Fruit fly (Drosophila melanogaster) whole organism, embryonic: Measurements from ENCODE around the gene Osi21.

Experiments used
- Adf1 ChIP-seq: fragments of 200-800 bp; sonication (Bioruptor generic); IDR thresholded peaks from 2 replicates; pipeline ENCODE4 v1.3.6; 2022; ENCODE audit warnings: missing biosample characterization, missing genetic modification characterization
- B-H1 ChIP-seq: fragments of 200-800 bp; sonication (Bioruptor generic); IDR thresholded peaks from 3 replicates; pipeline ENCODE4 v1.3.6; 2022; ENCODE audit warnings: missing biosample characterization, missing genetic modification characterization
- BEAF-32 ChIP-seq: fragments of 200-800 bp; sonication (Bioruptor generic); optimal IDR thresholded peaks from 3 replicates; lab custom pipeline; 2017; ENCODE audit warnings: missing biosample characterization, missing genetic modification characterization, mild to moderate bottlenecking, moderate library complexity, missing genetic modification reagents
- CG10147 ChIP-seq: fragments of 200-800 bp; sonication (Bioruptor generic); optimal IDR thresholded peaks from 2 replicates; lab custom pipeline; 2019; ENCODE audit warnings: missing biosample characterization, mild to moderate bottlenecking, missing genetic modification characterization, moderate library complexity
- CG12071 ChIP-seq: fragments of 200-800 bp; sonication (Bioruptor generic); optimal IDR thresholded peaks from 3 replicates; lab custom pipeline; 2018; ENCODE audit warnings: missing biosample characterization, mild to moderate bottlenecking, missing genetic modification characterization
- CG1233 ChIP-seq: fragments of 200-800 bp; sonication (Bioruptor generic); optimal IDR thresholded peaks from 4 replicates; lab custom pipeline; 2018; ENCODE audit warnings: missing biosample characterization, mild to moderate bottlenecking, missing genetic modification characterization
- CG12391 ChIP-seq: fragments of 200-800 bp; sonication (Bioruptor generic); optimal IDR thresholded peaks from 3 replicates; lab custom pipeline; 2018; ENCODE audit warnings: missing biosample characterization, mild to moderate bottlenecking, missing genetic modification characterization, moderate library complexity
- CG13123 ChIP-seq: fragments of 200-800 bp; sonication (Bioruptor generic); optimal IDR thresholded peaks from 2 replicates; lab custom pipeline; 2016; ENCODE audit warnings: missing biosample characterization, missing genetic modification characterization
- CG15269 ChIP-seq: fragments of 200-800 bp; sonication (Bioruptor generic); optimal IDR thresholded peaks from 2 replicates; lab custom pipeline; 2018; ENCODE audit warnings: missing biosample characterization, mild to moderate bottlenecking, missing genetic modification characterization, moderate library complexity
- CG15696 ChIP-seq: fragments of 200-800 bp; sonication (Bioruptor generic); optimal IDR thresholded peaks from 2 replicates; lab custom pipeline; 2019; ENCODE audit warnings: missing biosample characterization, mild to moderate bottlenecking, missing genetic modification characterization, moderate library complexity
- CG17385 ChIP-seq: fragments of 200-800 bp; sonication (Bioruptor generic); optimal IDR thresholded peaks from 3 replicates; lab custom pipeline; 2018; ENCODE audit warnings: missing biosample characterization, mild to moderate bottlenecking, missing genetic modification characterization
- CG17802 ChIP-seq: fragments of 200-800 bp; sonication (Bioruptor generic); optimal IDR thresholded peaks from 2 replicates; lab custom pipeline; 2018; ENCODE audit warnings: missing biosample characterization, mild to moderate bottlenecking, missing genetic modification characterization, moderate library complexity
- CG2129 ChIP-seq: fragments of 200-800 bp; sonication (Bioruptor generic); IDR thresholded peaks from 2 replicates; pipeline ENCODE4 v1.3.6; 2022; ENCODE audit warnings: missing biosample characterization, missing genetic modification characterization; ENCODE audit not compliant: partially characterized antibody
- CG3065 ChIP-seq: fragments of 200-800 bp; sonication (Bioruptor generic); optimal IDR thresholded peaks from 2 replicates; lab custom pipeline; 2016; ENCODE audit warnings: missing biosample characterization, missing genetic modification characterization
- CG31441 ChIP-seq: fragments of 200-800 bp; sonication (Bioruptor generic); IDR thresholded peaks from 2 replicates; pipeline ENCODE4 v1.3.6; 2022; ENCODE audit warnings: missing biosample characterization, missing genetic modification characterization
- CG3847 ChIP-seq: fragments of 200-800 bp; sonication (Bioruptor generic); IDR thresholded peaks from 2 replicates; pipeline ENCODE4 v1.3.6; 2022; ENCODE audit warnings: missing biosample characterization, missing genetic modification characterization
- CG7786 ChIP-seq: fragments of 200-800 bp; sonication (Bioruptor generic); optimal IDR thresholded peaks from 2 replicates; lab custom pipeline; 2016; ENCODE audit warnings: missing biosample characterization, missing genetic modification characterization
- CG8089 ChIP-seq: fragments of 200-800 bp; sonication (Bioruptor generic); optimal IDR thresholded peaks from 3 replicates; lab custom pipeline; 2016; ENCODE audit warnings: missing biosample characterization, missing genetic modification characterization
- CG9437 ChIP-seq: fragments of 200-800 bp; sonication (Bioruptor generic); optimal IDR thresholded peaks from 2 replicates; lab custom pipeline; 2018; ENCODE audit warnings: missing biosample characterization, mild to moderate bottlenecking, missing genetic modification characterization
- CG9932 ChIP-seq: fragments of 200-800 bp; sonication (Bioruptor generic); IDR thresholded peaks from 2 replicates; pipeline ENCODE4 v1.3.6; 2022; ENCODE audit warnings: missing biosample characterization, missing genetic modification characterization
- Camta ChIP-seq: fragments of 200-800 bp; sonication (Bioruptor generic); optimal IDR thresholded peaks from 2 replicates; lab custom pipeline; 2016; ENCODE audit warnings: missing biosample characterization, missing genetic modification characterization
- Dbx ChIP-seq: fragments of 200-800 bp; sonication (Bioruptor generic); IDR thresholded peaks from 3 replicates; pipeline ENCODE4 v1.3.6; 2022; ENCODE audit warnings: missing biosample characterization, missing genetic modification characterization
- Fer3 ChIP-seq: fragments of 200-800 bp; sonication (Bioruptor generic); optimal IDR thresholded peaks from 2 replicates; lab custom pipeline; 2018; ENCODE audit warnings: missing biosample characterization, mild to moderate bottlenecking, missing genetic modification characterization, moderate library complexity
- Lim3 ChIP-seq: fragments of 200-800 bp; sonication (Bioruptor generic); IDR thresholded peaks from 2 replicates; pipeline ENCODE4 v1.3.6; 2022; ENCODE audit warnings: missing biosample characterization, missing genetic modification characterization
- Max ChIP-seq: fragments of 200-800 bp; sonication (Bioruptor generic); optimal IDR thresholded peaks from 2 replicates; lab custom pipeline; 2016; ENCODE audit warnings: missing biosample characterization, mild to moderate bottlenecking, missing genetic modification characterization
- NC2β ChIP-seq: fragments of 200-800 bp; sonication (Bioruptor generic); optimal IDR thresholded peaks from 2 replicates; lab custom pipeline; 2016; ENCODE audit warnings: missing biosample characterization, missing genetic modification characterization
- Ptx1 ChIP-seq: fragments of 200-800 bp; sonication (Bioruptor generic); IDR thresholded peaks from 2 replicates; pipeline ENCODE4 v1.3.6; 2022; ENCODE audit warnings: missing biosample characterization, missing genetic modification characterization
- al ChIP-seq: fragments of 200-800 bp; sonication (Bioruptor generic); IDR thresholded peaks from 2 replicates; pipeline ENCODE4 v1.3.6; 2022; ENCODE audit warnings: missing biosample characterization, missing genetic modification characterization
- az2 ChIP-seq: fragments of 200-800 bp; sonication (Bioruptor generic); optimal IDR thresholded peaks from 3 replicates; lab custom pipeline; 2016; ENCODE audit warnings: missing biosample characterization, missing genetic modification characterization
- bigmax ChIP-seq: fragments of 200-800 bp; sonication (Bioruptor generic); optimal IDR thresholded peaks from 2 replicates; lab custom pipeline; 2018; ENCODE audit warnings: missing biosample characterization, mild to moderate bottlenecking, missing genetic modification characterization
- crp ChIP-seq, 2 experiments: fragments of 200-800 bp; sonication (Bioruptor generic); optimal IDR thresholded peaks; 2 replicates in 1 of 2; 3 replicates in 1 of 2; lab custom pipeline; 2017; ENCODE audit warnings: missing biosample characterization in 2 of 2, missing genetic modification characterization in 2 of 2, mild to moderate bottlenecking in 1 of 2, moderate library complexity in 1 of 2
- dan ChIP-seq: fragments of 200-800 bp; sonication (Bioruptor generic); IDR thresholded peaks from 2 replicates; pipeline ENCODE4 v1.3.6; 2022; ENCODE audit warnings: missing biosample characterization, missing genetic modification characterization
- dm ChIP-seq: fragments of 200-800 bp; sonication (Bioruptor generic); optimal IDR thresholded peaks from 3 replicates; lab custom pipeline; 2016; ENCODE audit warnings: missing biosample characterization, missing genetic modification characterization
- emc ChIP-seq: fragments of 200-800 bp; sonication (Bioruptor generic); optimal IDR thresholded peaks from 2 replicates; lab custom pipeline; 2016; ENCODE audit warnings: missing biosample characterization, missing genetic modification characterization
- ems ChIP-seq: fragments of 200-800 bp; sonication (Bioruptor generic); optimal IDR thresholded peaks from 3 replicates; lab custom pipeline; 2016; ENCODE audit warnings: missing biosample characterization, missing genetic modification characterization
- gcm ChIP-seq: fragments of 200-800 bp; sonication (Bioruptor generic); optimal IDR thresholded peaks from 2 replicates; lab custom pipeline; 2019; ENCODE audit warnings: missing biosample characterization, mild to moderate bottlenecking, missing genetic modification characterization, moderate library complexity
- gfzf ChIP-seq: fragments of 200-800 bp; sonication (Bioruptor generic); optimal IDR thresholded peaks from 2 replicates; lab custom pipeline; 2016; ENCODE audit warnings: missing biosample characterization, mild to moderate bottlenecking, missing genetic modification characterization, moderate library complexity
- gro ChIP-seq: fragments of 200-800 bp; sonication (Bioruptor generic); optimal IDR thresholded peaks from 2 replicates; lab custom pipeline; 2016; ENCODE audit warnings: missing biosample characterization, missing genetic modification characterization
- gsb-n ChIP-seq: fragments of 200-800 bp; sonication (Bioruptor generic); optimal IDR thresholded peaks from 3 replicates; lab custom pipeline; 2018; ENCODE audit warnings: missing biosample characterization, mild to moderate bottlenecking, missing genetic modification characterization
- her ChIP-seq: fragments of 200-800 bp; sonication (Bioruptor generic); optimal IDR thresholded peaks from 2 replicates; lab custom pipeline; 2016; ENCODE audit warnings: missing biosample characterization, missing genetic modification characterization
- kah ChIP-seq: fragments of 200-800 bp; sonication (Bioruptor generic); optimal IDR thresholded peaks from 2 replicates; lab custom pipeline; 2018; ENCODE audit warnings: missing biosample characterization, mild to moderate bottlenecking, missing genetic modification characterization
- klu ChIP-seq: fragments of 200-800 bp; sonication (Bioruptor generic); IDR thresholded peaks from 2 replicates; pipeline ENCODE4 v1.3.6; 2022; ENCODE audit warnings: missing biosample characterization, missing genetic modification characterization
- kni ChIP-seq: fragments of 200-800 bp; sonication (Bioruptor generic); optimal IDR thresholded peaks from 3 replicates; lab custom pipeline; 2017; ENCODE audit warnings: mild to moderate bottlenecking, missing biosample characterization, missing genetic modification reagents, missing genetic modification characterization
- mld ChIP-seq: fragments of 200-800 bp; sonication (Bioruptor generic); IDR thresholded peaks from 3 replicates; pipeline ENCODE4 v1.3.6; 2022; ENCODE audit warnings: missing biosample characterization, missing genetic modification characterization; ENCODE audit not compliant: partially characterized antibody
- nerfin-1 ChIP-seq: fragments of 200-800 bp; sonication (Bioruptor generic); optimal IDR thresholded peaks from 3 replicates; lab custom pipeline; 2019; ENCODE audit warnings: missing biosample characterization, mild to moderate bottlenecking, missing genetic modification characterization, moderate library complexity
- sens-2 ChIP-seq: fragments of 200-800 bp; sonication (Bioruptor generic); IDR thresholded peaks from 2 replicates; pipeline ENCODE4 v1.3.6; 2022; ENCODE audit warnings: missing biosample characterization, missing genetic modification characterization
- shn ChIP-seq: fragments of 200-800 bp; sonication (Bioruptor generic); optimal IDR thresholded peaks from 3 replicates; lab custom pipeline; 2016; ENCODE audit warnings: missing biosample characterization, missing genetic modification characterization
- sisA ChIP-seq: fragments of 200-800 bp; sonication (Bioruptor generic); IDR thresholded peaks from 2 replicates; pipeline ENCODE4 v1.3.6; 2022; ENCODE audit warnings: missing biosample characterization, missing genetic modification characterization
- slbo ChIP-seq: fragments of 200-800 bp; sonication (Bioruptor generic); IDR thresholded peaks from 2 replicates; pipeline ENCODE4 v1.3.6; 2022; ENCODE audit warnings: missing biosample characterization, missing genetic modification characterization
- toy ChIP-seq: fragments of 200-800 bp; sonication (Bioruptor generic); IDR thresholded peaks from 2 replicates; pipeline ENCODE4 v1.3.6; 2022; ENCODE audit warnings: missing biosample characterization, missing genetic modification characterization
- trem ChIP-seq: fragments of 200-800 bp; optimal IDR thresholded peaks from 3 replicates; lab custom pipeline; 2019; ENCODE audit warnings: missing biosample characterization, mild to moderate bottlenecking, missing genetic modification characterization, moderate library complexity
- vfl ChIP-seq: fragments of 200-800 bp; sonication (Bioruptor generic); optimal IDR thresholded peaks from 2 replicates; lab custom pipeline; 2016; ENCODE audit warnings: missing biosample characterization, missing genetic modification characterization
- vvl ChIP-seq: fragments of 200-800 bp; sonication (Bioruptor generic); IDR thresholded peaks from 2 replicates; pipeline ENCODE4 v1.3.6; 2022; ENCODE audit warnings: missing biosample characterization, missing genetic modification characterization

The Osi21 gene

dm6 chr2L:11280090-11280489 is 5.4 kb downstream of the Osi21 start, which contains the start of gene Ppt2 (continued):
- TF ChIP-seq CG3847 (GFP tag; lab: Robert Waterston, UW): no peak
- no peak for TF ChIP-seq Lim3 (GFP tag; lab: Robert Waterston, UW)
- TF ChIP-seq Adf1: no peak
- no peak for TF ChIP-seq kni (GFP tag; lab: Kevin White, UChicago)
- no peak for TF ChIP-seq emc (GFP tag; lab: Kevin White, UChicago)
- TF ChIP-seq sisA: no peak
- peak; percentile 24 for TF ChIP-seq trem (tag; lab: Kevin White, UChicago)
- no peak for TF ChIP-seq crp (GFP tag; optimal IDR thresholded peaks at IDR 0.05; lab: Kevin White, UChicago)
- no peak for TF ChIP-seq al
- TF ChIP-seq CG17802 (tag; lab: Kevin White, UChicago): no peak
- no peak for TF ChIP-seq gro
- TF ChIP-seq CG10147: no peak
- TF ChIP-seq CG13123 (GFP tag; lab: Kevin White, UChicago): no peak
- TF ChIP-seq CG9932 (GFP tag; lab: Robert Waterston, UW): no peak
- TF ChIP-seq shn (GFP tag; lab: Kevin White, UChicago): no peak
- no peak for TF ChIP-seq gcm (GFP tag; lab: Kevin White, UChicago)
- no peak for TF ChIP-seq bigmax
- TF ChIP-seq vfl (GFP tag; lab: Kevin White, UChicago): no peak
- TF ChIP-seq gsb-n (tag; lab: Kevin White, UChicago): peak; percentile 49
- no peak for TF ChIP-seq mld (GFP tag; lab: Robert Waterston, UW)
- no peak for TF ChIP-seq B-H1 (GFP tag; lab: Robert Waterston, UW)
- TF ChIP-seq CG1233 (GFP tag; lab: Kevin White, UChicago): no peak
- no peak for TF ChIP-seq Fer3 (tag; lab: Kevin White, UChicago)
- TF ChIP-seq her (GFP tag; lab: Kevin White, UChicago): peak; percentile 100
- no peak for TF ChIP-seq ems (GFP tag; lab: Kevin White, UChicago)
- TF ChIP-seq CG9437 (GFP tag; lab: Kevin White, UChicago): no peak
- TF ChIP-seq CG17385: peak; percentile 99
- no peak for TF ChIP-seq toy
- TF ChIP-seq kah (GFP tag; lab: Kevin White, UChicago): no peak
- TF ChIP-seq Camta (GFP tag; lab: Kevin White, UChicago): no peak
- TF ChIP-seq NC2β: no peak
- TF ChIP-seq CG7786 (GFP tag; lab: Kevin White, UChicago): no peak
- no peak for TF ChIP-seq CG8089
- TF ChIP-seq CG31441: no peak
- no peak for TF ChIP-seq slbo
- TF ChIP-seq CG12071 (GFP tag; lab: Kevin White, UChicago): no peak
- TF ChIP-seq dm (GFP tag; lab: Kevin White, UChicago): no peak
- no peak for TF ChIP-seq dan (GFP tag; lab: Robert Waterston, UW)
- no peak for TF ChIP-seq CG3065 (GFP tag; lab: Kevin White, UChicago)
- TF ChIP-seq sens-2 (GFP tag; lab: Robert Waterston, UW): no peak
- no peak for TF ChIP-seq Ptx1 (GFP tag; lab: Robert Waterston, UW)
- no peak for TF ChIP-seq az2 (GFP tag; lab: Kevin White, UChicago)
- no peak for TF ChIP-seq CG2129
- TF ChIP-seq CG15269: no peak
- TF ChIP-seq Dbx (GFP tag; lab: Robert Waterston, UW): no peak
- no peak for TF ChIP-seq klu (GFP tag; lab: Robert Waterston, UW)
- TF ChIP-seq CG15696 (tag; lab: Kevin White, UChicago): no peak
- TF ChIP-seq gfzf (GFP tag; lab: Kevin White, UChicago): peak; percentile 68
- peak; percentile 32 for TF ChIP-seq BEAF-32 (GFP tag; lab: Kevin White, UChicago)
- TF ChIP-seq vvl: no peak
- no peak for TF ChIP-seq Max
- no peak for TF ChIP-seq nerfin-1 (tag; lab: Kevin White, UChicago)
- no peak for TF ChIP-seq CG12391
